Fruit fly (Drosophila melanogaster): ENCODE results near the gene kug.
A peak's percentile ranks its signal among the peaks of the same experiment; 100 is the strongest.

kug gene

DNA sequence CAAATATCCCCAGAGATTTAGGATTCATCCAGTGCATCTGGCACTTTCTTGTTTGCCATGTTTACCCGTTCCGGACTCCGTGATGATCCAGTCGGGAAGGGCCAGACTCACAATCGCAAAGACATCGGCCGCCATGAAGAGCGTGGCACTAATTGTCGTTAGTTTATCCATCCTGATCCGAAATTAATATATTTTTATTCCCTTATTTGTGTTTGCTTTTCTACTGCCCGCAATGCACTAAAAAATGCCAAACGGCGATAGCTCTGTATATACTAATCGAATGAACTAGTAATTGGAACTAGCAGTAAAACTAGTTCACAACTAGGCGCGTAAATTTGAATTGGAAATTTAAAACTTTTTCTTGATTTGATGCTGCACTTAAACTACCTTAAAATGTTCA is 25.5 kb upstream of the kug start, which contains the start of gene CG14182:
Gene CG14182 (minus strand): TSS at position 221 of the 400 bp plus-strand sequence.
- TF ChIP-seq Myc (optimal IDR thresholded peaks at IDR 0.05) (no peak), N (GFP tag; optimal IDR thresholded peaks at IDR 0.05) (no peak), CrebA (GFP tag; optimal IDR thresholded peaks at IDR 0.05; ENCODE audit: borderline replicate concordance) (no peak), CG32264 (GFP tag; optimal IDR thresholded peaks at IDR 0.05) (no peak), Dfd (GFP tag; optimal IDR thresholded peaks at IDR 0.05) (no peak), Jra (GFP tag; optimal IDR thresholded peaks at IDR 0.05) (no peak), rgr (GFP tag; optimal IDR thresholded peaks at IDR 0.05) (no peak)

DNA sequence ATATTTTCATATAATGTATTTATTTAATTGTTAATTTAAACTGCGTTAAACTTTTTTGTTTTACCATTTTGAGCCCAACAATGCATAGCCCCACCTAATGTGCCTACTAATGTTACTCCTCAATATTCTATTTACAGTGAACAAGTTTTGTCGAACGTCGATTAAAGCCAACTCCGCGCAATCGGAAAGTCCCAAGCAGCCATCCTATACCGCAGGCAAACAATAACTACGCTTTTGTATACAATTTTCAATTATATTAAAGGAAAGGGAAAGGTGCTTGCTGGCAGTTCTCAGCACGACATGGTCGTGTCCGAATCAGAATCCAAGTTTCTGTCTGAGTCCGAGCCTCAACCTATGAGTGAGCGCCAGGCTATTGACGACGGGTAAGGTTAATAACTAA is 23.7 kb upstream of the kug start, which contains the start of gene CG17732:
Gene CG17732 (plus strand): TSS at position 301 of the 400 bp plus-strand sequence.
- no peak for TF ChIP-seq Hr83 (GFP tag; optimal IDR thresholded peaks at IDR 0.05; ENCODE audit: poor library complexity, severe bottlenecking)
- no peak for TF ChIP-seq Vsx2 (GFP tag; optimal IDR thresholded peaks at IDR 0.05; ENCODE audit: partially characterized antibody)
- TF ChIP-seq HLH106 (tag; optimal IDR thresholded peaks at IDR 0.05): no peak
- no peak for TF ChIP-seq Rel (GFP tag; optimal IDR thresholded peaks at IDR 0.05)
- no peak for TF ChIP-seq Rel (tag; optimal IDR thresholded peaks at IDR 0.05)

DNA sequence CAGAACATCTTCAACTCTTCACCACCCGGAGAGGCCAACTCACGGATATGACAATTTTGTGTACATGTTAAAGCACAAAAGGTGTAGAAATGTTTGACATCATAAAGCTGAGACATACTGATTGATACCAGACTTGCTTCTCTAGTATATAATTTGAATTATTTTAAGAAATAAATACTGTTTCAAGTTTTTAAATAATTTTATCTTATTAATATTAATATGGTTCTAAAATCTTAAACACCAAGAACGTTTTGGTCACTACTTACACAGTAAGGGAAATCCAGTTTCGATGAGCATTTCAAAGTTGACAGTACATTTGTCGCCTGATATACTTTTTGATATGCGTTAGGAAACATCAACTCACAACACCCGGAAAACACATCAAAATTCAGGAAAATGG is 19.3 kb upstream of the kug start, which contains the start of the genes hale and schuy:
Gene hale (minus strand): TSS at position 101 of the 400 bp plus-strand sequence.
Gene schuy (plus strand): TSS at position 326 of the 400 bp plus-strand sequence.
- TF ChIP-seq dmrt93B (GFP tag; optimal IDR thresholded peaks at IDR 0.05) (no peak), Mio (GFP tag; optimal IDR thresholded peaks at IDR 0.05) (no peak), fru (GFP tag; optimal IDR thresholded peaks at IDR 0.05) (no peak), CG32264 (GFP tag; optimal IDR thresholded peaks at IDR 0.05) (no peak), sv (GFP tag; optimal IDR thresholded peaks at IDR 0.05) (no peak), dl (GFP tag; optimal IDR thresholded peaks at IDR 0.05; ENCODE audit: insufficient read depth in 1 of 2, partially characterized antibody in 2 of 2) (no peak)

DNA sequence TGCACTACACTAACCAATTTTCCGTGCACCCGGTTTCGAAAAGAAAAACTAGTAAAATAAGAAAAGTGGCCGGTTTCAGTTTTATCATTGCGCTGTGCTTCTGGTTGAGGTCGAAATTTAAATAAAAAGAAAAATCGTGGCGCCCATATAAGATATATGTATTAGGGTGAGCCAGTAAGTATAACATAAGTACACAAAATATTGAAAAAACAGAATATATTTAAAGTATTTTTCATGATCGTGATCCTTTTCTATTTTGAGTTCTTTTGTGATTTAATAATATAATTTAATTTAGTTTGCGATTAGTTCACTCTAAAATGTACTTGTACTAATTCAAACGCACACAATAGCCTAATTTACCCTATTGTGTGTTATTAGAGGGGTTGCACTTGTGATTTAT is 16.2 kb upstream of the kug start, which contains the start of gene Csas:
Gene Csas (minus strand): TSS at position 101 of the 400 bp plus-strand sequence.
- no peak for TF ChIP-seq HLH106 (tag; optimal IDR thresholded peaks at IDR 0.05)
- no peak for TF ChIP-seq brk (GFP tag; optimal IDR thresholded peaks at IDR 0.05)
- TF ChIP-seq rgr (GFP tag; optimal IDR thresholded peaks at IDR 0.05): no peak
- no peak for TF ChIP-seq Dfd (GFP tag; optimal IDR thresholded peaks at IDR 0.05)
- no peak for TF ChIP-seq tai (GFP tag; optimal IDR thresholded peaks at IDR 0.05)
- TF ChIP-seq br (GFP tag; optimal IDR thresholded peaks at IDR 0.05): no peak

dm6 chr3L:19991120-19991519 is 14.0 kb upstream of the kug start, which contains the start of gene fln:
TSS of gene fln (minus strand) at chr3L:19991220.
- TF ChIP-seq HLH106 (tag; optimal IDR thresholded peaks at IDR 0.05) (no peak), Hnf4 (GFP tag; optimal IDR thresholded peaks at IDR 0.05) (no peak), Hr83 (GFP tag; optimal IDR thresholded peaks at IDR 0.05; ENCODE audit: poor library complexity, severe bottlenecking) (no peak), rgr (GFP tag; optimal IDR thresholded peaks at IDR 0.05) (no peak), ey (GFP tag; optimal IDR thresholded peaks at IDR 0.05) (no peak), Jra (GFP tag; optimal IDR thresholded peaks at IDR 0.05) (no peak), br (GFP tag; optimal IDR thresholded peaks at IDR 0.05) (no peak), tai (GFP tag; optimal IDR thresholded peaks at IDR 0.05) (no peak), Mio (GFP tag; optimal IDR thresholded peaks at IDR 0.05) (no peak), fru (GFP tag; optimal IDR thresholded peaks at IDR 0.05) (no peak), jim (GFP tag; optimal IDR thresholded peaks at IDR 0.05) (no peak), GATAd (GFP tag; optimal IDR thresholded peaks at IDR 0.05) (no peak), lola (GFP tag; optimal IDR thresholded peaks at IDR 0.05) (no peak), Rel (GFP tag; optimal IDR thresholded peaks at IDR 0.05) (no peak), Rel (tag; optimal IDR thresholded peaks at IDR 0.05) (no peak)

DNA sequence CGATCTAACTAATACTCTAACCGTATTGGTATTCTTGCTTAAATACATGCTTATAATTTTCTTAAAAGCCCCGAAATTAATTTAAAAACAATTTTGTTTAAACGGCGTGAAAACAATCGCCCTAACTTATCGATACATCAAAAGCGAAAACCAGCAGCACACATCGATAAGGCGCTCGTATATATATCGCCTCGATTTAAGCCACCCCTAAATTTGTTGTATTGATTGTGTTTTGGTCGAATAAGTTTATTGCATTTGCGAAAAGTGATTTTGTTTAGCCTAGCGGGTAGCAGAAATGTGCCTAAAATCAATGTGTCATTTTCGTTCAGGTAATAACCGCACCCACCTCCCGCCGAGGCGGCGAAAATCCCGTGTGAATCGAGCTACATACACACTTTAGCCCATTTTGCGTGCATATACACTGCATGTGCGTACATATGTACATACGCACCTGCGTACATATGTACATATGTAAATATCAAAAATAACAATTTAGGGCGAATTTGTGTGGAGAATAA is 13.3 kb upstream of the kug start, which contains the start of the genes CG7646 and Nca:
Gene CG7646 (plus strand): TSS at position 174 of the 518 bp plus-strand sequence.
Gene Nca (plus strand): TSS at position 174 of the 518 bp plus-strand sequence.
- peak; percentile 29 for TF ChIP-seq h (GFP tag; optimal IDR thresholded peaks at IDR 0.05)
- no peak for TF ChIP-seq dl (GFP tag; optimal IDR thresholded peaks at IDR 0.05; ENCODE audit: insufficient read depth in 1 of 2, partially characterized antibody in 2 of 2)
- no peak for TF ChIP-seq CrebA (GFP tag; optimal IDR thresholded peaks at IDR 0.05; ENCODE audit: borderline replicate concordance)
- no peak for TF ChIP-seq GATAd (GFP tag; optimal IDR thresholded peaks at IDR 0.05)
- peak; percentile 22 for TF ChIP-seq CG9705 (GFP tag; optimal IDR thresholded peaks at IDR 0.05)
- TF ChIP-seq tai (GFP tag; optimal IDR thresholded peaks at IDR 0.05): peak; percentile 5
- TF ChIP-seq Hr83 (GFP tag; optimal IDR thresholded peaks at IDR 0.05; ENCODE audit: poor library complexity, severe bottlenecking): peak; percentile 3
- TF ChIP-seq brk (GFP tag; optimal IDR thresholded peaks at IDR 0.05): peak; percentile 30
- no peak for TF ChIP-seq Mio (GFP tag; optimal IDR thresholded peaks at IDR 0.05)
- TF ChIP-seq br (GFP tag; optimal IDR thresholded peaks at IDR 0.05): no peak
- TF ChIP-seq Rel (GFP tag; optimal IDR thresholded peaks at IDR 0.05): no peak
- TF ChIP-seq Rel (tag; optimal IDR thresholded peaks at IDR 0.05): no peak
- TF ChIP-seq Abd-B (GFP tag; optimal IDR thresholded peaks at IDR 0.05): no peak
- no peak for TF ChIP-seq OdsH (GFP tag; optimal IDR thresholded peaks at IDR 0.05)
- TF ChIP-seq jim (GFP tag; optimal IDR thresholded peaks at IDR 0.05): no peak
- peak; percentile 46 for TF ChIP-seq Jra (GFP tag; optimal IDR thresholded peaks at IDR 0.05)
